Fruit fly (Drosophila melanogaster) whole organism, prepupa: ENCODE data around the gene CG7943.

Experiments
- Blimp-1 ChIP-seq: fragments of 200-800 bp; sonication (Bioruptor generic); optimal IDR thresholded peaks from 3 replicates; lab custom pipeline; 2017; ENCODE audit warnings: missing biosample characterization, missing genetic modification characterization, mild to moderate bottlenecking, moderate library complexity, missing genetic modification reagents
- CG10631 ChIP-seq: fragments of 200-800 bp; sonication (Bioruptor generic); optimal IDR thresholded peaks from 2 replicates; lab custom pipeline; 2016; ENCODE audit warnings: missing biosample characterization, missing genetic modification characterization
- CG10669 ChIP-seq: fragments of 200-800 bp; sonication (Bioruptor generic); optimal IDR thresholded peaks from 3 replicates; lab custom pipeline; 2018; ENCODE audit warnings: missing biosample characterization, mild to moderate bottlenecking, missing genetic modification characterization, moderate library complexity
- CG11294 ChIP-seq: fragments of 200-800 bp; sonication (Bioruptor generic); IDR thresholded peaks from 2 replicates; pipeline ENCODE4 v1.3.6; 2022; ENCODE audit warnings: missing biosample characterization, missing genetic modification characterization
- CG15336 ChIP-seq: fragments of 200-800 bp; sonication (Bioruptor generic); IDR thresholded peaks from 2 replicates; pipeline ENCODE4 v1.3.6; 2022; ENCODE audit warnings: missing biosample characterization, missing genetic modification characterization
- CG16779 ChIP-seq: fragments of 200-800 bp; sonication (Bioruptor generic); optimal IDR thresholded peaks from 3 replicates; lab custom pipeline; 2017; ENCODE audit warnings: missing biosample characterization, mild to moderate bottlenecking, missing genetic modification characterization
- CG31627 ChIP-seq: fragments of 200-800 bp; sonication (Bioruptor generic); optimal IDR thresholded peaks from 3 replicates; lab custom pipeline; 2016; ENCODE audit warnings: missing biosample characterization, missing genetic modification characterization
- CG32006 ChIP-seq: fragments of 200-800 bp; sonication (Bioruptor generic); optimal IDR thresholded peaks from 3 replicates; lab custom pipeline; 2017; ENCODE audit warnings: missing biosample characterization, mild to moderate bottlenecking, missing genetic modification characterization
- CG34406 ChIP-seq: fragments of 200-800 bp; sonication (Bioruptor generic); optimal IDR thresholded peaks from 3 replicates; lab custom pipeline; 2016; ENCODE audit warnings: missing biosample characterization, missing genetic modification characterization
- CG6163 ChIP-seq: fragments of 200-800 bp; sonication (Bioruptor generic); IDR thresholded peaks from 3 replicates; pipeline ENCODE4 v1.3.6; 2022; ENCODE audit warnings: missing biosample characterization, missing genetic modification characterization
- CG6276 ChIP-seq: fragments of 200-800 bp; sonication (Bioruptor generic); optimal IDR thresholded peaks from 2 replicates; lab custom pipeline; 2017; ENCODE audit warnings: missing biosample characterization, mild to moderate bottlenecking, missing genetic modification characterization
- CG6792 ChIP-seq: fragments of 200-800 bp; sonication (Bioruptor generic); optimal IDR thresholded peaks from 3 replicates; lab custom pipeline; 2016; ENCODE audit warnings: missing biosample characterization, missing genetic modification characterization
- CG7368 ChIP-seq: fragments of 200-800 bp; sonication (Bioruptor generic); optimal IDR thresholded peaks from 3 replicates; lab custom pipeline; 2016; ENCODE audit warnings: missing biosample characterization, missing genetic modification characterization
- CG8119 ChIP-seq: fragments of 200-800 bp; sonication (Bioruptor generic); IDR thresholded peaks from 3 replicates; pipeline ENCODE4 v1.3.6; 2022; ENCODE audit warnings: missing biosample characterization, missing genetic modification characterization
- CG8319 ChIP-seq: fragments of 200-800 bp; sonication (Bioruptor generic); optimal IDR thresholded peaks from 3 replicates; lab custom pipeline; 2016; ENCODE audit warnings: missing biosample characterization, missing genetic modification characterization
- CG8632 ChIP-seq: fragments of 200-800 bp; sonication (Bioruptor generic); optimal IDR thresholded peaks from 3 replicates; lab custom pipeline; 2016; ENCODE audit warnings: missing biosample characterization, missing genetic modification characterization
- CG9139 ChIP-seq: fragments of 200-800 bp; sonication (Bioruptor generic); optimal IDR thresholded peaks from 3 replicates; lab custom pipeline; 2017; ENCODE audit warnings: missing biosample characterization, mild to moderate bottlenecking, missing genetic modification characterization
- Eip78C ChIP-seq: fragments of 200-800 bp; sonication (Bioruptor generic); peaks from one replicate; lab custom pipeline; 2016; ENCODE audit warnings: missing biosample characterization, missing genetic modification characterization
- Ets21C ChIP-seq: fragments of 200-800 bp; sonication (Bioruptor generic); optimal IDR thresholded peaks from 3 replicates; lab custom pipeline; 2016; ENCODE audit warnings: missing biosample characterization, missing genetic modification characterization
- Hr38 ChIP-seq: sonication (Bioruptor generic); optimal IDR thresholded peaks from 2 replicates; lab custom pipeline; 2016; ENCODE audit warnings: missing biosample characterization, missing genetic modification characterization
- Hr39 ChIP-seq: fragments of 200-800 bp; sonication (Bioruptor generic); optimal IDR thresholded peaks from 2 replicates; lab custom pipeline; 2016; ENCODE audit warnings: missing biosample characterization, missing genetic modification characterization
- Hr4 ChIP-seq: fragments of 200-800 bp; sonication (Bioruptor generic); optimal IDR thresholded peaks from 3 replicates; lab custom pipeline; 2016; ENCODE audit warnings: missing biosample characterization, missing genetic modification characterization
- Met ChIP-seq: fragments of 200-800 bp; sonication (Bioruptor generic); optimal IDR thresholded peaks from 3 replicates; lab custom pipeline; 2016; ENCODE audit warnings: missing biosample characterization, missing genetic modification characterization
- OdsH ChIP-seq: fragments of 200-800 bp; sonication (Bioruptor generic); optimal IDR thresholded peaks from 3 replicates; lab custom pipeline; 2016; ENCODE audit warnings: missing biosample characterization, missing genetic modification characterization
- Sox102F ChIP-seq: fragments of 200-800 bp; sonication (Bioruptor generic); optimal IDR thresholded peaks from 2 replicates; lab custom pipeline; 2016; ENCODE audit warnings: missing biosample characterization, mild to moderate bottlenecking, missing genetic modification characterization
- Sox14 ChIP-seq: fragments of 200-800 bp; sonication (Bioruptor generic); optimal IDR thresholded peaks from 3 replicates; lab custom pipeline; 2016; ENCODE audit warnings: missing biosample characterization, missing genetic modification characterization
- achi ChIP-seq: fragments of 200-800 bp; sonication (Bioruptor generic); optimal IDR thresholded peaks from 3 replicates; lab custom pipeline; 2016; ENCODE audit warnings: missing biosample characterization, missing genetic modification characterization
- cyc ChIP-seq: fragments of 200-800 bp; sonication (Bioruptor generic); optimal IDR thresholded peaks from 3 replicates; lab custom pipeline; 2016; ENCODE audit warnings: missing biosample characterization, missing genetic modification characterization
- dac ChIP-seq: fragments of 200-800 bp; sonication (Bioruptor generic); optimal IDR thresholded peaks from 2 replicates; lab custom pipeline; 2017; ENCODE audit warnings: missing biosample characterization, mild to moderate bottlenecking, missing genetic modification characterization
- dsx ChIP-seq: fragments of 200-800 bp; optimal IDR thresholded peaks from 3 replicates; lab custom pipeline; 2019; ENCODE audit warnings: missing biosample characterization, mild to moderate bottlenecking, missing genetic modification characterization, moderate library complexity; ENCODE audit not compliant: poor library complexity, severe bottlenecking
- eg ChIP-seq: fragments of 200-800 bp; sonication (Bioruptor generic); IDR thresholded peaks from 3 replicates; pipeline ENCODE4 v1.3.6; 2022; ENCODE audit warnings: missing biosample characterization, missing genetic modification characterization
- esn ChIP-seq: fragments of 200-800 bp; sonication (Bioruptor generic); optimal IDR thresholded peaks from 2 replicates; lab custom pipeline; 2016; ENCODE audit warnings: missing biosample characterization, mild to moderate bottlenecking, missing genetic modification characterization, moderate library complexity
- fkh ChIP-seq: fragments of 200-800 bp; sonication (Bioruptor generic); optimal IDR thresholded peaks from 3 replicates; lab custom pipeline; 2017; ENCODE audit warnings: missing biosample characterization, mild to moderate bottlenecking, missing genetic modification characterization, moderate library complexity
- lz ChIP-seq: fragments of 200-800 bp; sonication (Bioruptor generic); optimal IDR thresholded peaks from 3 replicates; lab custom pipeline; 2016; ENCODE audit warnings: missing biosample characterization, missing genetic modification characterization
- net ChIP-seq: fragments of 200-800 bp; sonication (Bioruptor generic); optimal IDR thresholded peaks from 3 replicates; lab custom pipeline; 2016; ENCODE audit warnings: missing biosample characterization, missing genetic modification characterization
- salr ChIP-seq, 2 experiments: fragments of 200-800 bp; sonication (Bioruptor generic); optimal IDR thresholded peaks; 3 replicates each; lab custom pipeline; 2016 to 2018; ENCODE audit warnings: missing biosample characterization in 2 of 2, missing genetic modification characterization in 2 of 2, mild to moderate bottlenecking in 1 of 2
- svp ChIP-seq: fragments of 200-800 bp; sonication (Bioruptor generic); peaks from one replicate; lab custom pipeline; 2016; ENCODE audit warnings: missing biosample characterization, missing genetic modification characterization
- vri ChIP-seq: fragments of 200-800 bp; sonication (Bioruptor generic); optimal IDR thresholded peaks from 3 replicates; lab custom pipeline; 2016; ENCODE audit warnings: missing biosample characterization, mild to moderate bottlenecking, missing genetic modification characterization

The CG7943 gene

DNA sequence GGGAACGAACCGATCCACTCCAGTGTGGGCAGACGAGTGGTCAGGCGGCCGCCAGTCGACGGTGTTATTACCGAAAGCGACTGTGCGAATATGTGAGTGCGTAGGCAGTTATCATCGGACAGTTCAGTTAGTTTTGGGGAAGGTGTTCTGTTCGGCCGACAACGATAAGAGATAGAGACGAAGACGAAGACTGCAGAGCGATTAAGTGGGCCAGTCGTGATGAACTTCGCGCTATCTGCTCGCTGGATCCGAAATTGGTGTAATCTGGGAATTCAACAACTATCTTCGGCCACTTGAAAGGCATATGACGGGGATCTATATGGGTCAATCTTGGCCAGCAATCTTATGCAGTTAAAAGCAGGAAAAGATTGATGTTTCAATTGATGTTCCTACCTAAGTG is 37.1 kb upstream of the CG7943 start, which contains the start of gene CG7912:
TSS of gene CG7912 (minus strand) at position 17 of the 400 bp plus-strand sequence.
- no peak for TF ChIP-seq salr (GFP tag; optimal IDR thresholded peaks at IDR 0.05; lab: Kevin White, UChicago)
- no peak for TF ChIP-seq Hr4 (GFP tag; lab: Kevin White, UChicago)
- no peak for TF ChIP-seq CG11294 (GFP tag; lab: Robert Waterston, UW)
- no peak for TF ChIP-seq CG32006
- TF ChIP-seq Blimp-1 (GFP tag; lab: Kevin White, UChicago): no peak
- TF ChIP-seq Sox102F: no peak
- TF ChIP-seq CG31627 (GFP tag; lab: Kevin White, UChicago): no peak
- no peak for TF ChIP-seq Met (GFP tag; lab: Kevin White, UChicago)
- TF ChIP-seq CG10669: no peak
- no peak for TF ChIP-seq CG10631 (GFP tag; lab: Kevin White, UChicago)
- no peak for TF ChIP-seq CG16779 (tag; lab: Kevin White, UChicago)
- TF ChIP-seq dsx (GFP tag; lab: Kevin White, UChicago): no peak
- TF ChIP-seq CG9139 (GFP tag; lab: Kevin White, UChicago): no peak
- no peak for TF ChIP-seq OdsH (GFP tag; lab: Kevin White, UChicago)
- no peak for TF ChIP-seq CG7368 (GFP tag; lab: Kevin White, UChicago)
- no peak for TF ChIP-seq lz
- TF ChIP-seq Ets21C (GFP tag; lab: Kevin White, UChicago): no peak

DNA sequence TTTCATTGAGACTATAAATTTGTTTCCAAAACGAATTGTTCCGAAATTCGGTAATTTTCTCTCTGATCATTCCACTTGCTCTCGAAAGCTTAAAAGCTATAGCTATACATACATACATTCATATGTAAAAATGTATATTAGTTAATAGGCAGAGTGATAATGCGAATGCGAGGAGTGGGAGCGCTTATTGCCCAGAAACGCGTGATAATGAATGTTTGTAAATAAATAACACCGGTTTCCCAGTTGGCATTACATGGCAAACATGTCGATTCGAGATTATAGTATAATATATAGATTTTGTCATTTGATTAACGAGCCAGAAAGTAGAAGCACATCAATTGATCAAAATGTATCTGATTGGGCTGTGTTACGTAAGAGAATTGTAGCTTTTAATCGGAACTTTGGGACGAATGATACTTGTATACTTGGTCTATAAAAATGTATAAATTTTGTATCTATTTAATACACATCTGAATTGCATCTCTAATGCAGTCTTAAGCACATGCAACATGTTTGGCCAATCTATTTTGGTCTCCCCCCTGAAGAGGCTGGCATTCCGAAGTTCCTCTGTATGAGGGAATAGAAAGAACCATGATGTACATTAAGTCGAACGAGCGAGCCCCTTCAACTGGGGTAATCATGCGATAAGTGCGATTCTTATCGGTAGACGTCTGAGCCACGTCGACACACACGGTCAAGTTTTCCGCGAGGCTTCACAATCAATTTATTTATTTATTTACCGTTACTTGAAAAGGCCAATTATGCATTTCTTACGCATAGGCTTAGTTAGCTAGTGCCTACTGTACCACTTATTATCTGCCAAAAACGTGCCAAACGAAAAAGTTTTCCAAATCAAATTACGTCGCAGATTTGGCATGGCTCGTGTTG is 33.4 kb upstream of the CG7943 start:
- peak; percentile 27 for TF ChIP-seq Sox14 (GFP tag; lab: Kevin White, UChicago)
- TF ChIP-seq Ets21C (GFP tag; lab: Kevin White, UChicago): no peak
- no peak for TF ChIP-seq Hr38 (GFP tag; lab: Kevin White, UChicago)
- TF ChIP-seq dac (GFP tag; lab: Kevin White, UChicago): no peak
- no peak for TF ChIP-seq CG8632 (GFP tag; lab: Kevin White, UChicago)
- TF ChIP-seq fkh (GFP tag; lab: Kevin White, UChicago): peak; percentile 70
- TF ChIP-seq CG11294 (GFP tag; lab: Robert Waterston, UW): peak; percentile 34; the same call in 1 of the 2 replicates
- peak; percentile 62 for TF ChIP-seq eg (GFP tag; lab: Robert Waterston, UW)
- TF ChIP-seq Hr39 (GFP tag; lab: Kevin White, UChicago): no peak
- TF ChIP-seq CG7368 (GFP tag; lab: Kevin White, UChicago): no peak
- no peak for TF ChIP-seq Met (GFP tag; lab: Kevin White, UChicago)
- peak; percentile 53 for TF ChIP-seq CG32006
- TF ChIP-seq achi: peak; percentile 32
- TF ChIP-seq CG6792 (GFP tag; lab: Kevin White, UChicago): no peak
- no peak for TF ChIP-seq CG9139 (GFP tag; lab: Kevin White, UChicago)
- TF ChIP-seq salr (GFP tag; optimal IDR thresholded peaks at IDR 0.05; lab: Kevin White, UChicago): peak in 1 of 2 experiments; percentile 13
- peak; percentile 46; the same call in 1 of the 3 replicates for TF ChIP-seq CG8119 (GFP tag; lab: Robert Waterston, UW)
- peak; percentile 69 for TF ChIP-seq Eip78C (GFP tag; lab: Kevin White, UChicago)
- TF ChIP-seq CG10631 (GFP tag; lab: Kevin White, UChicago): no peak
- no peak for TF ChIP-seq cyc (GFP tag; lab: Kevin White, UChicago)
- peak; percentile 68 for TF ChIP-seq vri (GFP tag; lab: Kevin White, UChicago)
- TF ChIP-seq CG34406 (GFP tag; lab: Kevin White, UChicago): no peak
- peak; percentile 23 for TF ChIP-seq net (GFP tag; lab: Kevin White, UChicago)
- peak; percentile 44 for TF ChIP-seq svp (GFP tag; lab: Kevin White, UChicago)
- peak; percentile 64 for TF ChIP-seq CG15336 (GFP tag; lab: Robert Waterston, UW)
- no peak for TF ChIP-seq CG16779 (tag; lab: Kevin White, UChicago)
- no peak for TF ChIP-seq CG6276
- no peak for TF ChIP-seq CG8319 (GFP tag; lab: Kevin White, UChicago)
- TF ChIP-seq Hr4 (GFP tag; lab: Kevin White, UChicago): peak; percentile 55
- no peak for TF ChIP-seq esn (GFP tag; lab: Kevin White, UChicago)
- peak; percentile 17 for TF ChIP-seq CG31627 (GFP tag; lab: Kevin White, UChicago)
- TF ChIP-seq CG6163: peak; percentile 59
- TF ChIP-seq OdsH (GFP tag; lab: Kevin White, UChicago): peak; percentile 25
